Fruit fly (Drosophila melanogaster) whole organism, embryonic: ENCODE data around the gene CG4593.

Experiments used
- Aef1 ChIP-seq: fragments of 200-800 bp; sonication (Bioruptor generic); IDR thresholded peaks from 3 replicates; pipeline ENCODE4 v1.3.6; 2022; ENCODE audit warnings: missing biosample characterization, missing genetic modification characterization
- B-H1 ChIP-seq: fragments of 200-800 bp; sonication (Bioruptor generic); IDR thresholded peaks from 3 replicates; pipeline ENCODE4 v1.3.6; 2022; ENCODE audit warnings: missing biosample characterization, missing genetic modification characterization
- CG12391 ChIP-seq: fragments of 200-800 bp; sonication (Bioruptor generic); optimal IDR thresholded peaks from 3 replicates; lab custom pipeline; 2018; ENCODE audit warnings: missing biosample characterization, mild to moderate bottlenecking, missing genetic modification characterization, moderate library complexity
- CG13775 ChIP-seq: fragments of 200-800 bp; sonication (Bioruptor generic); optimal IDR thresholded peaks from 3 replicates; lab custom pipeline; 2017; ENCODE audit warnings: missing biosample characterization, mild to moderate bottlenecking, missing genetic modification characterization
- CG14441 ChIP-seq: fragments of 200-800 bp; sonication (Bioruptor generic); IDR thresholded peaks from 2 replicates; pipeline ENCODE4 v1.3.6; 2022; ENCODE audit warnings: missing biosample characterization, missing genetic modification characterization
- CG15269 ChIP-seq: fragments of 200-800 bp; sonication (Bioruptor generic); optimal IDR thresholded peaks from 2 replicates; lab custom pipeline; 2018; ENCODE audit warnings: missing biosample characterization, mild to moderate bottlenecking, missing genetic modification characterization, moderate library complexity
- CG2120 ChIP-seq: fragments of 200-800 bp; sonication (Bioruptor generic); optimal IDR thresholded peaks from 3 replicates; lab custom pipeline; 2016; ENCODE audit warnings: missing biosample characterization, missing genetic modification characterization
- CG2199 ChIP-seq: fragments of 200-800 bp; sonication (Bioruptor generic); IDR thresholded peaks from 3 replicates; pipeline ENCODE4 v1.3.6; 2022; ENCODE audit warnings: missing biosample characterization, missing genetic modification characterization
- CG2889 ChIP-seq: fragments of 200-800 bp; sonication (Bioruptor generic); IDR thresholded peaks from 3 replicates; pipeline ENCODE4 v1.3.6; 2022; ENCODE audit warnings: missing biosample characterization, missing genetic modification characterization
- CG32767 ChIP-seq: fragments of 200-800 bp; sonication (Bioruptor generic); IDR thresholded peaks from 2 replicates; pipeline ENCODE4 v1.3.6; 2022; ENCODE audit warnings: missing biosample characterization, missing genetic modification characterization
- CG32772 ChIP-seq: fragments of 200-800 bp; sonication (Bioruptor generic); IDR thresholded peaks from 2 replicates; pipeline ENCODE4 v1.3.6; 2022; ENCODE audit warnings: missing biosample characterization, missing genetic modification characterization
- CG33557 ChIP-seq: fragments of 200-800 bp; sonication (Bioruptor generic); optimal IDR thresholded peaks from 2 replicates; lab custom pipeline; 2019; ENCODE audit warnings: missing biosample characterization, mild to moderate bottlenecking, missing genetic modification characterization, moderate library complexity
- CG3407 ChIP-seq: fragments of 200-800 bp; sonication (Bioruptor generic); optimal IDR thresholded peaks from 2 replicates; lab custom pipeline; 2018; ENCODE audit warnings: missing biosample characterization, mild to moderate bottlenecking, missing genetic modification characterization
- CG3847 ChIP-seq: fragments of 200-800 bp; sonication (Bioruptor generic); IDR thresholded peaks from 2 replicates; pipeline ENCODE4 v1.3.6; 2022; ENCODE audit warnings: missing biosample characterization, missing genetic modification characterization
- CG6765 ChIP-seq: fragments of 200-800 bp; sonication (Bioruptor generic); optimal IDR thresholded peaks from 3 replicates; lab custom pipeline; 2017; ENCODE audit warnings: missing biosample characterization, mild to moderate bottlenecking, missing genetic modification characterization
- CG7271 ChIP-seq: fragments of 200-800 bp; sonication (Bioruptor generic); optimal IDR thresholded peaks from 2 replicates; lab custom pipeline; 2018; ENCODE audit warnings: missing biosample characterization, mild to moderate bottlenecking, missing genetic modification characterization, moderate library complexity
- CG7928 ChIP-seq: fragments of 200-800 bp; sonication (Bioruptor generic); optimal IDR thresholded peaks from 2 replicates; lab custom pipeline; 2017; ENCODE audit warnings: missing biosample characterization, mild to moderate bottlenecking, missing genetic modification characterization
- CG8478 ChIP-seq: fragments of >200 bp; optimal IDR thresholded peaks from 2 replicates; lab custom pipeline; 2018
- CTCF ChIP-seq: fragments of 200-800 bp; sonication (Bioruptor generic); optimal IDR thresholded peaks from 2 replicates; lab custom pipeline; 2017; ENCODE audit warnings: missing biosample characterization, mild to moderate bottlenecking, missing genetic modification characterization, moderate library complexity
- CkIIα-i1 ChIP-seq: fragments of 200-800 bp; sonication (Bioruptor generic); IDR thresholded peaks from 2 replicates; pipeline ENCODE4 v1.3.6; 2022; ENCODE audit warnings: missing biosample characterization, missing genetic modification characterization
- CrebB ChIP-seq: fragments of 200-800 bp; sonication (Bioruptor generic); optimal IDR thresholded peaks from 3 replicates; lab custom pipeline; 2018; ENCODE audit warnings: missing biosample characterization, mild to moderate bottlenecking, missing genetic modification characterization
- Dip2 ChIP-seq: fragments of 200-800 bp; sonication (Bioruptor generic); IDR thresholded peaks from 2 replicates; pipeline ENCODE4 v1.3.6; 2022; ENCODE audit warnings: missing biosample characterization, missing genetic modification characterization
- E2f1 ChIP-seq: fragments of 200-800 bp; sonication (Bioruptor generic); IDR thresholded peaks from 2 replicates; pipeline ENCODE4 v1.3.6; 2022; ENCODE audit warnings: missing biosample characterization, missing genetic modification characterization
- Gug ChIP-seq: fragments of 200-800 bp; sonication (Bioruptor generic); IDR thresholded peaks from 4 replicates; pipeline ENCODE4 v1.3.6; 2022; ENCODE audit warnings: missing biosample characterization, missing genetic modification characterization
- Hmr ChIP-seq: fragments of 200-800 bp; sonication (Bioruptor generic); optimal IDR thresholded peaks from 3 replicates; lab custom pipeline; 2017; ENCODE audit warnings: mild to moderate bottlenecking, missing biosample characterization, missing genetic modification reagents, missing genetic modification characterization
- Hr51 ChIP-seq, 2 experiments: fragments of 200-800 bp; sonication (Bioruptor generic); optimal IDR thresholded peaks; 2 replicates in 1 of 2; 3 replicates in 1 of 2; lab custom pipeline; 2016 to 2018; ENCODE audit warnings: missing biosample characterization in 2 of 2, missing genetic modification characterization in 2 of 2, mild to moderate bottlenecking in 1 of 2, moderate library complexity in 1 of 2
- Med ChIP-seq: fragments of 200-800 bp; sonication (Bioruptor generic); peaks from one replicate; lab custom pipeline; 2016; ENCODE audit warnings: missing biosample characterization, missing genetic modification characterization, mild to moderate bottlenecking, inconsistent platforms, moderate library complexity
- Nf-YC ChIP-seq: fragments of 200-800 bp; optimal IDR thresholded peaks from 3 replicates; lab custom pipeline; 2019; ENCODE audit warnings: missing biosample characterization, mild to moderate bottlenecking, missing genetic modification characterization, moderate library complexity
- Rx ChIP-seq: fragments of 200-800 bp; sonication (Bioruptor generic); IDR thresholded peaks from 2 replicates; pipeline ENCODE4 v1.3.6; 2022; ENCODE audit warnings: missing biosample characterization, missing genetic modification characterization
- Scr ChIP-seq: fragments of 200-800 bp; sonication (Bioruptor generic); IDR thresholded peaks from 2 replicates; pipeline ENCODE4 v1.3.6; 2022; ENCODE audit warnings: missing biosample characterization, missing genetic modification characterization; ENCODE audit not compliant: partially characterized antibody
- TFAM ChIP-seq: fragments of 200-800 bp; sonication (Bioruptor generic); optimal IDR thresholded peaks from 2 replicates; lab custom pipeline; 2017; ENCODE audit warnings: missing biosample characterization, missing genetic modification characterization, inconsistent platforms
- Usf ChIP-seq: fragments of 200-800 bp; sonication (Bioruptor generic); optimal IDR thresholded peaks from 2 replicates; lab custom pipeline; 2017; ENCODE audit warnings: missing genotype, missing biosample characterization, missing genetic modification characterization
- ab ChIP-seq: fragments of 200-800 bp; sonication (Bioruptor generic); optimal IDR thresholded peaks from 2 replicates; lab custom pipeline; 2016; ENCODE audit warnings: missing biosample characterization, missing genetic modification characterization
- ara ChIP-seq: fragments of 200-800 bp; sonication (Bioruptor generic); IDR thresholded peaks from 2 replicates; pipeline ENCODE4 v1.3.6; 2022; ENCODE audit warnings: missing biosample characterization, missing genetic modification characterization
- cas ChIP-seq: fragments of 200-800 bp; sonication (Bioruptor generic); IDR thresholded peaks from 2 replicates; pipeline ENCODE4 v1.3.6; 2022; ENCODE audit warnings: missing biosample characterization, missing genetic modification characterization
- caup ChIP-seq: fragments of 200-800 bp; sonication (Bioruptor generic); optimal IDR thresholded peaks from 3 replicates; lab custom pipeline; 2017; ENCODE audit warnings: missing biosample characterization, mild to moderate bottlenecking, missing genetic modification characterization, moderate library complexity; ENCODE audit not compliant: severe bottlenecking
- corto ChIP-seq: fragments of 200-800 bp; sonication (Bioruptor generic); optimal IDR thresholded peaks from 2 replicates; lab custom pipeline; 2016; ENCODE audit warnings: missing biosample characterization, mild to moderate bottlenecking, missing genetic modification characterization, moderate library complexity
- danr ChIP-seq: fragments of 200-800 bp; sonication (Bioruptor generic); IDR thresholded peaks from 2 replicates; pipeline ENCODE4 v1.3.6; 2022; ENCODE audit warnings: missing biosample characterization, missing genetic modification characterization
- gcm ChIP-seq: fragments of 200-800 bp; sonication (Bioruptor generic); optimal IDR thresholded peaks from 2 replicates; lab custom pipeline; 2019; ENCODE audit warnings: missing biosample characterization, mild to moderate bottlenecking, missing genetic modification characterization, moderate library complexity
- gsb-n ChIP-seq: fragments of 200-800 bp; sonication (Bioruptor generic); optimal IDR thresholded peaks from 3 replicates; lab custom pipeline; 2018; ENCODE audit warnings: missing biosample characterization, mild to moderate bottlenecking, missing genetic modification characterization
- hbn ChIP-seq: fragments of 200-800 bp; sonication (Bioruptor generic); IDR thresholded peaks from 2 replicates; pipeline ENCODE4 v1.3.6; 2022; ENCODE audit warnings: missing biosample characterization, missing genetic modification characterization; ENCODE audit not compliant: partially characterized antibody
- inv ChIP-seq: fragments of 200-800 bp; sonication (Bioruptor generic); IDR thresholded peaks from 2 replicates; pipeline ENCODE4 v1.3.6; 2022; ENCODE audit warnings: missing biosample characterization, missing genetic modification characterization; ENCODE audit not compliant: partially characterized antibody
- lilli ChIP-seq: fragments of 200-800 bp; sonication (Bioruptor generic); optimal IDR thresholded peaks from 3 replicates; lab custom pipeline; 2016; ENCODE audit warnings: missing biosample characterization, missing genetic modification characterization
- otp ChIP-seq: fragments of 200-800 bp; sonication (Bioruptor generic); IDR thresholded peaks from 3 replicates; pipeline ENCODE4, ENCODE4 v1.3.6; 2022; ENCODE audit warnings: missing biosample characterization, missing genetic modification characterization
- psq ChIP-seq: fragments of 200-800 bp; sonication (Bioruptor generic); optimal IDR thresholded peaks from 2 replicates; lab custom pipeline; 2017; ENCODE audit warnings: missing biosample characterization, missing genetic modification characterization
- pum ChIP-seq: fragments of 200-800 bp; sonication (Bioruptor generic); optimal IDR thresholded peaks from 2 replicates; lab custom pipeline; 2016; ENCODE audit warnings: missing biosample characterization, missing genetic modification characterization
- pzg ChIP-seq: fragments of 200-800 bp; sonication (Bioruptor generic); optimal IDR thresholded peaks from 3 replicates; lab custom pipeline; 2018; ENCODE audit warnings: missing biosample characterization, mild to moderate bottlenecking, missing genetic modification characterization, moderate library complexity
- seq ChIP-seq: fragments of 200-800 bp; sonication (Bioruptor generic); IDR thresholded peaks from 2 replicates; pipeline ENCODE4 v1.3.6; 2022; ENCODE audit warnings: missing biosample characterization, missing genetic modification characterization
- sim ChIP-seq: fragments of 200-800 bp; sonication (Bioruptor generic); IDR thresholded peaks from 2 replicates; pipeline ENCODE4 v1.3.6; 2022; ENCODE audit warnings: missing biosample characterization, missing genetic modification characterization
- sna ChIP-seq: fragments of 200-800 bp; sonication (Bioruptor generic); IDR thresholded peaks from 2 replicates; pipeline ENCODE4 v1.3.6; 2022; ENCODE audit warnings: missing biosample characterization, missing genetic modification characterization; ENCODE audit not compliant: partially characterized antibody
- trh ChIP-seq: fragments of 200-800 bp; sonication (Bioruptor generic); optimal IDR thresholded peaks from 2 replicates; lab custom pipeline; 2016; ENCODE audit warnings: missing biosample characterization, missing genetic modification characterization
- zfh1 ChIP-seq: fragments of 200-800 bp; sonication (Bioruptor generic); IDR thresholded peaks from 3 replicates; pipeline ENCODE4 v1.3.6; 2022; ENCODE audit warnings: missing biosample characterization, missing genetic modification characterization

The CG4593 gene

DNA sequence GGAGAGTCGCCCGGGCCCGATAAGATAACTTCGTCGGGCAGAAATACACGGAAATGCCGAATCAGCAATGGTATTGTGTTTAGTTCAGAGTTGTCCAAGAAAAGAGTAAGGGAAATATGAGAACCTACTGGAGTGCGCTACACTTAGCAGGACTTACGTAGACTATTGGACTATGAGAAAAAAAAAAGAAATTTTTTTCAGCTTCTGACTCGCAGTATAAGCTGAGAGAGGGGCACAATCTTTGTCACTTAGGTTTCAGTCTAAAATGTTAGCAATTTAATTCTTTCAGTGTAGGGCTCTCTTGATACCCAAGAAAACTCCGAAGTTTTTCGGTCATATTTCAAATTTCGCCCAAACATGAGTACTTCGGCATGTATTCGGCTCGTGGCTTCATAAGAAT lies 19.9 kb upstream of the CG4593 start (continued):
- TF ChIP-seq CG32767 (GFP tag; lab: Robert Waterston, UW) (peak; percentile 55; the same call in 1 of the 2 replicates), lilli (GFP tag; lab: Kevin White, UChicago) (peak; percentile 75), CG2199 (GFP tag; lab: Robert Waterston, UW) (peak; percentile 57; the same call in 1 of the 3 replicates), pzg (GFP tag; lab: Kevin White, UChicago) (no peak), Gug (GFP tag; lab: Robert Waterston, UW) (peak; percentile 71; the same call in 3 of the 4 replicates), CG7271 (tag; lab: Kevin White, UChicago) (no peak), CrebB (tag; lab: Kevin White, UChicago) (peak; percentile 49), ab (peak; percentile 26), danr (GFP tag; lab: Robert Waterston, UW) (peak; percentile 64), gcm (GFP tag; lab: Kevin White, UChicago) (peak; percentile 23), CG33557 (GFP tag; lab: Kevin White, UChicago) (no peak), TFAM (GFP tag; lab: Kevin White, UChicago) (no peak), CG12391 (tag; lab: Kevin White, UChicago) (peak; percentile 68), CG13775 (peak; percentile 63), ara (GFP tag; lab: Robert Waterston, UW) (peak; percentile 71), psq (GFP tag; lab: Kevin White, UChicago) (no peak), B-H1 (peak; percentile 80), CG6765 (GFP tag; lab: Kevin White, UChicago) (no peak), Hr51 (GFP tag; optimal IDR thresholded peaks at IDR 0.05; lab: Kevin White, UChicago) (peak; percentile 31 to 73), seq (GFP tag; lab: Robert Waterston, UW) (peak; percentile 76), pum (GFP tag; lab: Kevin White, UChicago) (peak; percentile 59), CG2120 (GFP tag; lab: Kevin White, UChicago) (peak; percentile 85), Aef1 (peak; percentile 84), Hmr (peak; percentile 76), Rx (peak; percentile 82), sna (GFP tag; lab: Robert Waterston, UW) (no peak), Usf (GFP tag; lab: Kevin White, UChicago) (peak; percentile 27), CG32772 (peak; percentile 78), Med (peak; percentile 95), sim (peak; percentile 11; the same call in 1 of the 2 replicates), CTCF (no peak), Scr (GFP tag; lab: Robert Waterston, UW) (no peak), CG3407 (peak; percentile 52), caup (GFP tag; lab: Kevin White, UChicago) (peak; percentile 73), inv (GFP tag; lab: Robert Waterston, UW) (no peak), Dip2 (no peak), gsb-n (tag; lab: Kevin White, UChicago) (no peak), corto (GFP tag; lab: Kevin White, UChicago) (peak; percentile 73), hbn (no peak), E2f1 (GFP tag; lab: Robert Waterston, UW) (peak; percentile 85), CG7928 (GFP tag; lab: Kevin White, UChicago) (no peak), trh (GFP tag; lab: Kevin White, UChicago) (no peak), CG2889 (GFP tag; lab: Robert Waterston, UW) (0 out of 3 replicates have a peak, but pooled peaks have one; percentile 6), Nf-YC (tag; lab: Kevin White, UChicago) (no peak), CG14441 (peak; percentile 91), CkIIα-i1 (GFP tag; lab: Robert Waterston, UW) (no peak), CG15269 (tag; lab: Kevin White, UChicago) (peak; percentile 73), cas (peak; percentile 67), otp (peak; percentile 82; the same call in 2 of the 3 replicates), CG3847 (GFP tag; lab: Robert Waterston, UW) (peak; percentile 66), CG8478 (lab: Kevin White, UChicago) (no peak), zfh1 (peak; percentile 85)
